Worm (Caenorhabditis elegans): ENCODE results near the gene dmd-8.

DNA sequence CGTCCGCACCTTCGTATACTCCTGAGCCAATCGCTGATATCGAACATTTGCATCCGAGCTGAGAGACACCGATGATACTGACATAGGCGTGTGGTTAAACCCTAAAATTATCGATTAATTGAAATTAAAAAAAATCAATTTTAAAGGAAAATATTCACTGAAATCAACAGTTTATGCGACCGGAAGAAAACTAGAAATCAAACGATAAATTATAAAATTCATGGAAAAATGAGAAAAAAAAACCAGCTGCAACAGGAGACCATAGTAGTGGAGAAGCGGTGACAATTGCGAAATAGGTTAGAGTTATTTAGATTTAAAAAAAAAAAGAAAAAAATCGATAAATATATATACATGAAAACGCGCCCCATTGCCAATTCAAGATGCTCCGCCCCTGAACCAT, 31.6 kb downstream of the dmd-8 start, which contains the start of gene F33E11.3:
- TF ChIP-seq nhr-76 (tag; optimal IDR thresholded peaks at IDR 0.05) (no peak), snpc-4 (tag; optimal IDR thresholded peaks at IDR 0.05) (no peak), unc-39 (tag; optimal IDR thresholded peaks at IDR 0.05) (no peak), nhr-23 (tag; optimal IDR thresholded peaks at IDR 0.05) (no peak), tbx-2 (tag; optimal IDR thresholded peaks at IDR 0.05) (no peak), unc-62 (GFP tag; optimal IDR thresholded peaks at IDR 0.05) (no peak), ztf-4 (tag; optimal IDR thresholded peaks at IDR 0.05) (no peak), skn-1 (tag; optimal IDR thresholded peaks at IDR 0.05) (no peak), nhr-25 (tag; optimal IDR thresholded peaks at IDR 0.05) (no peak), mml-1 (tag; optimal IDR thresholded peaks at IDR 0.05) (no peak), aly-2 (tag; optimal IDR thresholded peaks at IDR 0.05) (no peak), nhr-12 (tag; optimal IDR thresholded peaks at IDR 0.05) (no peak), nhr-28 (tag; optimal IDR thresholded peaks at IDR 0.05) (no peak)
